Fruit fly (Drosophila melanogaster) whole organism, pupa: Measurements from ENCODE around the gene CG3558.

Experiments
- CG15710 ChIP-seq: fragments of 200-800 bp; sonication (Bioruptor generic); optimal IDR thresholded peaks from 2 replicates; lab custom pipeline; 2018; ENCODE audit warnings: missing biosample characterization, mild to moderate bottlenecking, missing genetic modification characterization, moderate library complexity
- CG8301 ChIP-seq: fragments of 200-800 bp; sonication (Bioruptor generic); optimal IDR thresholded peaks from 2 replicates; lab custom pipeline; 2018; ENCODE audit warnings: missing biosample characterization, mild to moderate bottlenecking, missing genetic modification characterization

- TF ChIP-seq CG8301 (tag; lab: Kevin White, UChicago) (peak; percentile 67), CG15710 (tag; lab: Kevin White, UChicago) (peak; percentile 52)
Measured at dm6 chr2L:3012780-3013179, 20.1 kb downstream of the CG3558 start.
